Fruit fly (Drosophila melanogaster): Measurements from ENCODE around the gene Tango5.

Gene Tango5

DNA sequence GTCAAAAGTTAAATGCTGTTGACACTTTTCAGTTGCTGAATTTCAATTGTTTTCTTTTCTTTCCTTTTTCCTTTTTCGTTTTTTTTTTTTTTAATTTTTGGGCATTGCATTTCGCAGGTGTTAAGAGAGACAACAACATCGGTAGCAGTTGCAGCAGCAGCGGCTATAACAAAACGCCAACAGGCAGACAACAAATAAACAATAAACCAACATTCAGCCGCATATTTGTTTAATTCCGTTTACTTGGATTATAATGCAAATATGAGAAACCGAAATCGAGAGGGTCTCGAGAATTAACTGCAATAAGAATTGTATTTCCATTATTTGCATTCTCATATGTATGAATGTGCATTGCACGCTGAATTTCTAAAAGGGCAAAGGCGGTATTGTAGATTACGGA is 36.2 kb downstream of the Tango5 start (continued):
- TF ChIP-seq HLH106 (tag; optimal IDR thresholded peaks at IDR 0.05) (peak; percentile 28), dmrt93B (GFP tag; optimal IDR thresholded peaks at IDR 0.05) (peak; percentile 45), fru (GFP tag; optimal IDR thresholded peaks at IDR 0.05) (peak; percentile 82), Hnf4 (GFP tag; optimal IDR thresholded peaks at IDR 0.05) (peak; percentile 82), Hr78 (GFP tag; optimal IDR thresholded peaks at IDR 0.05) (no peak), sv (GFP tag; optimal IDR thresholded peaks at IDR 0.05) (no peak), brk (GFP tag; optimal IDR thresholded peaks at IDR 0.05) (peak; percentile 41), Rel (GFP tag; optimal IDR thresholded peaks at IDR 0.05) (no peak), Rel (tag; optimal IDR thresholded peaks at IDR 0.05) (no peak)

DNA sequence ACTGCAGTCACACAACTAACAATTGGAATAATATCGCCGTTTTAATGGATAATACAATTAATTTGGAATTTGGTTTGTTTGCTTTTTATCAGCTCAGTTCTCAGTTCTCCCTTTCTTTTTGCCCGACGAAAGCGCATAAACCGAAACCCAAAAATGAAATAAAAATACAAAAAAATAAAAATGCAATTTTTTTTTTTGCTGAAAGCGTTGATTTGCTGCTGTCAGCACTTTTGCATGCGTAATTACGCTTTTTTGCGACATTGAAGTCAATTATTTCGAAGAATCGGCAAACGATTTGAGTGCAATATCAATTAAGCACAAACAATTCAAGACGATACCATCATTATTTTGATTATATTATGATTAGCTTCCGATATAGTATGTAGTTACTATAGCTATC is 36.9 kb downstream of the Tango5 start:
- TF ChIP-seq Dif (GFP tag; optimal IDR thresholded peaks at IDR 0.05; ENCODE audit: partially characterized antibody) = no peak
- no peak for TF ChIP-seq pan (optimal IDR thresholded peaks at IDR 0.05)
- TF ChIP-seq dmrt93B (GFP tag; optimal IDR thresholded peaks at IDR 0.05) = no peak
- no peak for TF ChIP-seq brk (GFP tag; optimal IDR thresholded peaks at IDR 0.05)
- TF ChIP-seq ey (GFP tag; optimal IDR thresholded peaks at IDR 0.05) = no peak
- no peak for TF ChIP-seq Mio (GFP tag; optimal IDR thresholded peaks at IDR 0.05)
- no peak for TF ChIP-seq woc (GFP tag; optimal IDR thresholded peaks at IDR 0.05)
- TF ChIP-seq br (GFP tag; optimal IDR thresholded peaks at IDR 0.05) = no peak
- no peak for TF ChIP-seq rgr (GFP tag; optimal IDR thresholded peaks at IDR 0.05)
- TF ChIP-seq N (GFP tag; optimal IDR thresholded peaks at IDR 0.05) = no peak
- no peak for TF ChIP-seq usp (GFP tag; optimal IDR thresholded peaks at IDR 0.05)
- TF ChIP-seq tai (GFP tag; optimal IDR thresholded peaks at IDR 0.05) = no peak
- no peak for TF ChIP-seq Hr78 (GFP tag; optimal IDR thresholded peaks at IDR 0.05)
- no peak for TF ChIP-seq sage (GFP tag; optimal IDR thresholded peaks at IDR 0.05)
- TF ChIP-seq Jra (GFP tag; optimal IDR thresholded peaks at IDR 0.05) = no peak
- no peak for TF ChIP-seq Vsx2 (GFP tag; optimal IDR thresholded peaks at IDR 0.05; ENCODE audit: partially characterized antibody)
- no peak for TF ChIP-seq Hnf4 (GFP tag; optimal IDR thresholded peaks at IDR 0.05)
- TF ChIP-seq foxo (GFP tag; optimal IDR thresholded peaks at IDR 0.05) = no peak
- no peak for TF ChIP-seq psq (GFP tag; optimal IDR thresholded peaks at IDR 0.05)

DNA sequence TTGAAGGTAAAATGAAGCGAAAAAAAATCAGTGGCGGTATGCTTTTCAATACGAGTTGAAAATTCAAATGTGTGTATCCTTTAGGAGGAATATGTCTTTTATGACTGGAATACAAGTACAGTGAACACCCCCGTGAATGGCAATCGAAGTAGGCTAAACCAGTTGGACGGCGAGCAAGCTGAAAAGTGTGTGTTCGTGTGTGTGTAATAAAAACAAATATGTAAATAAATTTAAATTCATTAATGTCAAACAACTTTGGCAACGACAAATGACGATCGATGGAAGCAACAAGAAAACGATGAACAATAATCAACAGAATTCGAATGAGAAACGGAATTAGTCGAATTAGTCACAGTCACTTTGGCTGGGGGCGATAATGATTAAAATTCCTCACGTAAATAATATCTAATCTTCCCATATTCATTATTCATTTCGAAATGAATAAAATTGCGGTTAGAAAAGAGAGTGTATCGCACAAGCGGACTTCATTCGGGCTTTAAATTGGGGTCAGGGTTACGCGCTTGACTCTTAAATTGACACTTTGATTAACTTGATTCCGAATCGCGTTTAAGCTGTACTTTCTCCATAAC is 38.0 kb downstream of the Tango5 start:
- no peak for TF ChIP-seq Jra (GFP tag; optimal IDR thresholded peaks at IDR 0.05)
- TF ChIP-seq GATAd (GFP tag; optimal IDR thresholded peaks at IDR 0.05) = no peak

DNA sequence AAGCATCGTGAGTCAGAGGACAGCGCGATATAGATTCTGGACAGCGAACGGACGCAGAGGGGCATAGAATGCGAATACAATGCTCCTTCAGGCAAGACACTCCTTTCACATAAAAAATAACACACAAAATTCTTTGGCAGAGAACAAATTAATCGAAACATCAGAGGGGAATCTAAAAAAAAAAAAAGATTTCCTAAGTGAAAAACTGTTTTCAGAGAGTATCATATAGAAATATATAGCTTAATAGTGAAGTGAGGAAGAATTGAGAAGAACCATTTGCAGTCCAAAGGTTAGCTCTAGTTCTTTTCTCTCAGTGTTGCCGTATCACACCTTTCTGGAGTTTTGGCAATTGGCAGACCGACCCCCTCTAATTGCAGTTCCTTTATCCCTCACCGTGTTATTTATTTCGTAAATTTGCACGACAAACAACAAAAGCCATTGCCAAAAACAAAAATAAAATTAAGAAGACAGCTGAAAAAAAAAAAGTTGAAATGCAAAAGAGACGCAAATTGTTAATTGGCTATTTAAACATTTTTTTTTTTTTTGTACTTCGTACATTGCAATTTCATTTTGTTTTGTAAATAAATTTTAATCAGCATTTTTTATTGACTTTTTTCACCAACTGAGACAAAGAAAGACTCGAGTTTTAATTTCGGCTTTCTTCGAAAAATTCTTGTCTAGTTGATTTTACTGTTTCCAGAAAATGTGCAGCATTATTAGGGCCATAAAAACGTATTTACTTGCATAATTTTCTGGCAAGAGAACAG is 40.5 kb downstream of the Tango5 start:
- TF ChIP-seq Hnf4 (GFP tag; optimal IDR thresholded peaks at IDR 0.05) (peak; percentile 45), CG32264 (GFP tag; optimal IDR thresholded peaks at IDR 0.05) (no peak), Dif (GFP tag; optimal IDR thresholded peaks at IDR 0.05; ENCODE audit: partially characterized antibody) (no peak), rgr (GFP tag; optimal IDR thresholded peaks at IDR 0.05) (peak; percentile 28), fru (GFP tag; optimal IDR thresholded peaks at IDR 0.05) (peak; percentile 35), woc (GFP tag; optimal IDR thresholded peaks at IDR 0.05) (peak; percentile 17), HLH106 (tag; optimal IDR thresholded peaks at IDR 0.05) (peak; percentile 34), Abd-B (GFP tag; optimal IDR thresholded peaks at IDR 0.05) (no peak), Rel (GFP tag; optimal IDR thresholded peaks at IDR 0.05) (no peak), Rel (tag; optimal IDR thresholded peaks at IDR 0.05) (no peak), ey (GFP tag; optimal IDR thresholded peaks at IDR 0.05) (peak; percentile 42), N (GFP tag; optimal IDR thresholded peaks at IDR 0.05) (no peak), pan (optimal IDR thresholded peaks at IDR 0.05) (no peak), br (GFP tag; optimal IDR thresholded peaks at IDR 0.05) (peak; percentile 11), Dfd (GFP tag; optimal IDR thresholded peaks at IDR 0.05) (no peak), h (GFP tag; optimal IDR thresholded peaks at IDR 0.05) (peak; percentile 57), tai (GFP tag; optimal IDR thresholded peaks at IDR 0.05) (no peak), psq (GFP tag; optimal IDR thresholded peaks at IDR 0.05) (peak; percentile 34), sage (GFP tag; optimal IDR thresholded peaks at IDR 0.05) (no peak), Sp1 (GFP tag; optimal IDR thresholded peaks at IDR 0.05) (no peak), Hr83 (GFP tag; optimal IDR thresholded peaks at IDR 0.05; ENCODE audit: poor library complexity, severe bottlenecking) (no peak), dmrt93B (GFP tag; optimal IDR thresholded peaks at IDR 0.05) (peak; percentile 13), jim (GFP tag; optimal IDR thresholded peaks at IDR 0.05) (no peak), GATAd (GFP tag; optimal IDR thresholded peaks at IDR 0.05) (no peak), usp (GFP tag; optimal IDR thresholded peaks at IDR 0.05) (no peak), CG9705 (GFP tag; optimal IDR thresholded peaks at IDR 0.05) (no peak), foxo (GFP tag; optimal IDR thresholded peaks at IDR 0.05) (peak in 1 of 2 experiments; percentile 49), OdsH (GFP tag; optimal IDR thresholded peaks at IDR 0.05) (peak; percentile 22)

All from whole organism, wandering third instar larva.